Worm (Caenorhabditis elegans) whole organism, L1 larva: Measurements from ENCODE around the gene gei-14.

Experiments used
- aha-1 ChIP-seq: fragments of 150-350 bp; optimal IDR thresholded peaks from 2 replicates; lab custom pipeline; 2014; ENCODE audit warnings: missing biosample characterization, missing genetic modification characterization
- alr-1 ChIP-seq: fragments of 200-800 bp; sonication (Bioruptor generic); optimal IDR thresholded peaks from 2 replicates; lab custom pipeline; 2018; ENCODE audit warnings: borderline replicate concordance, mild to moderate bottlenecking, missing genetic modification characterization, missing compliant biosample characterization
- aly-2 ChIP-seq: fragments of 150-350 bp; optimal IDR thresholded peaks from 2 replicates; lab custom pipeline; 2014; ENCODE audit warnings: missing biosample characterization, missing genetic modification characterization
- dpl-1 ChIP-seq, 3 experiments: fragments of 150-350 bp in 2 of 3; sonication (generic microtip) in 1 of 3; optimal IDR thresholded peaks; 2 replicates each; lab custom pipeline; 2014 to 2017; ENCODE audit warnings: missing biosample characterization in 3 of 3, missing genetic modification characterization in 3 of 3, missing genetic modification reagents in 3 of 3
- dsc-1 ChIP-seq: sonication (generic microtip); optimal IDR thresholded peaks from 2 replicates; lab custom pipeline; 2016; ENCODE audit warnings: mild to moderate bottlenecking, missing genetic modification characterization, missing compliant biosample characterization
- efl-1 ChIP-seq, 4 experiments: fragments of 150-350 bp; optimal IDR thresholded peaks in 3 of 4; peaks in 1 of 4; 1 replicate in 1 of 4; 2 replicates in 3 of 4; lab custom pipeline; 2014; ENCODE audit warnings: missing biosample characterization in 2 of 4, missing genetic modification characterization in 2 of 4, missing genetic modification reagents in 2 of 4
- efl-3 ChIP-seq: fragments of 200-800 bp; sonication (Bioruptor generic); optimal IDR thresholded peaks from 2 replicates; lab custom pipeline; 2018; ENCODE audit warnings: mild to moderate bottlenecking, missing genetic modification characterization, missing compliant biosample characterization
- egl-27 ChIP-seq, 2 experiments: fragments of 150-350 bp in 1 of 2; sonication (generic microtip); optimal IDR thresholded peaks; 3 replicates each; lab custom pipeline; 2017 to 2018; ENCODE audit warnings: missing biosample characterization in 2 of 2, missing genetic modification characterization in 2 of 2, missing genetic modification reagents in 2 of 2
- elt-2 ChIP-seq: sonication (generic microtip); optimal IDR thresholded peaks from 2 replicates; lab custom pipeline; 2016; ENCODE audit warnings: missing genetic modification characterization, mild to moderate bottlenecking, inconsistent platforms, missing compliant biosample characterization, missing genetic modification reagents
- elt-3 ChIP-seq, 6 experiments: fragments of 150-350 bp in 1 of 6; sonication (generic microtip); optimal IDR thresholded peaks; 2 replicates each; lab custom pipeline; 2017 to 2018; ENCODE audit warnings: missing biosample characterization in 6 of 6, missing genetic modification characterization in 6 of 6, inconsistent platforms in 1 of 6
- ets-5 ChIP-seq: fragments of 200-800 bp; sonication (Bioruptor generic); IDR thresholded peaks from 2 replicates; pipeline ENCODE4 v1.3.6; 2022; ENCODE audit warnings: missing genetic modification characterization, missing compliant biosample characterization
- fkh-10 ChIP-seq: sonication (generic microtip); optimal IDR thresholded peaks from 2 replicates; lab custom pipeline; 2017; ENCODE audit warnings: missing biosample characterization, missing genetic modification reagents, missing genetic modification characterization
- grh-1 ChIP-seq: fragments of 200-800 bp; sonication (Bioruptor generic); IDR thresholded peaks from 2 replicates; pipeline ENCODE4 v1.3.6; 2022; ENCODE audit warnings: missing genetic modification reagents, missing genetic modification characterization, missing compliant biosample characterization
- isw-1 ChIP-seq: fragments of 200-800 bp; sonication (Bioruptor generic); IDR thresholded peaks from 2 replicates; pipeline ENCODE4 v1.3.6; 2022; ENCODE audit warnings: missing genetic modification characterization, missing compliant biosample characterization
- lin-13 ChIP-seq: fragments of 150-350 bp; optimal IDR thresholded peaks from 2 replicates; lab custom pipeline; 2014; ENCODE audit warnings: missing biosample characterization, missing genetic modification reagents, missing genetic modification characterization
- lin-14 ChIP-seq: fragments of 200-800 bp; sonication (Bioruptor generic); optimal IDR thresholded peaks from 2 replicates; lab custom pipeline; 2018; ENCODE audit warnings: mild to moderate bottlenecking, missing genetic modification characterization, moderate library complexity, missing compliant biosample characterization
- lin-35 ChIP-seq, 2 experiments: fragments of 150-350 bp; optimal IDR thresholded peaks; 2 replicates each; lab custom pipeline; 2014; ENCODE audit warnings: missing biosample characterization in 2 of 2, missing genetic modification characterization in 2 of 2, missing genetic modification reagents in 2 of 2
- lir-3 ChIP-seq: sonication (generic microtip); optimal IDR thresholded peaks from 2 replicates; lab custom pipeline; 2016; ENCODE audit warnings: mild to moderate bottlenecking, missing genetic modification characterization, moderate library complexity, missing compliant biosample characterization; ENCODE audit not compliant: poor library complexity
- mdl-1 ChIP-seq, 2 experiments: fragments of 150-350 bp; optimal IDR thresholded peaks; 2 replicates each; lab custom pipeline; 2014 to 2017; ENCODE audit warnings: missing biosample characterization in 2 of 2, missing genetic modification characterization in 2 of 2, inconsistent platforms in 1 of 2
- nhr-11 ChIP-seq: fragments of 150-350 bp; optimal IDR thresholded peaks from 2 replicates; lab custom pipeline; 2014; ENCODE audit warnings: missing biosample characterization, missing genetic modification characterization
- nhr-19 ChIP-seq: fragments of 200-800 bp; sonication (Bioruptor generic); conservative IDR thresholded peaks from 2 replicates; pipeline ENCODE4 v1.3.6; 2022; ENCODE audit warnings: missing genetic modification characterization, missing compliant biosample characterization
- nhr-237 ChIP-seq: fragments of 150-350 bp; optimal IDR thresholded peaks from 2 replicates; lab custom pipeline; 2014; ENCODE audit warnings: missing biosample characterization, missing genetic modification characterization
- nhr-28 ChIP-seq: fragments of 150-350 bp; optimal IDR thresholded peaks from 2 replicates; lab custom pipeline; 2014; ENCODE audit warnings: missing biosample characterization, missing genetic modification characterization
- nhr-76 ChIP-seq: sonication (generic microtip); optimal IDR thresholded peaks from 2 replicates; lab custom pipeline; 2017; ENCODE audit warnings: missing biosample characterization, missing genetic modification characterization
- nhr-77 ChIP-seq: fragments of 150-350 bp; optimal IDR thresholded peaks from 2 replicates; lab custom pipeline; 2014; ENCODE audit warnings: missing biosample characterization, missing genetic modification characterization
- nhr-85 ChIP-seq: sonication (generic microtip); peaks from one replicate; lab custom pipeline; 2016; ENCODE audit warnings: missing genetic modification characterization, inconsistent platforms, missing compliant biosample characterization
- nhr-90 ChIP-seq: sonication (generic microtip); optimal IDR thresholded peaks from 2 replicates; lab custom pipeline; 2016; ENCODE audit warnings: mild to moderate bottlenecking, missing genetic modification characterization, missing compliant biosample characterization; ENCODE audit not compliant: poor library complexity
- pax-3 ChIP-seq: fragments of 200-800 bp; sonication (Bioruptor generic); optimal IDR thresholded peaks from 2 replicates; lab custom pipeline; 2018; ENCODE audit warnings: mild to moderate bottlenecking, missing genetic modification characterization, moderate library complexity, missing compliant biosample characterization
- rnt-1 ChIP-seq: sonication (generic microtip); optimal IDR thresholded peaks from 2 replicates; lab custom pipeline; 2016; ENCODE audit warnings: mild to moderate bottlenecking, missing genetic modification characterization, moderate library complexity, missing compliant biosample characterization
- snu-23 ChIP-seq: sonication (generic microtip); optimal IDR thresholded peaks from 2 replicates; lab custom pipeline; 2016; ENCODE audit warnings: missing genetic modification characterization, missing compliant biosample characterization
- tbx-2 ChIP-seq: sonication (generic microtip); optimal IDR thresholded peaks from 2 replicates; lab custom pipeline; 2016; ENCODE audit warnings: missing genetic modification characterization, missing compliant biosample characterization
- unc-30 ChIP-seq: sonication (generic microtip); optimal IDR thresholded peaks from 2 replicates; lab custom pipeline; 2017; ENCODE audit warnings: missing biosample characterization, missing genetic modification characterization
- xbp-1 ChIP-seq: sonication (generic microtip); optimal IDR thresholded peaks from 2 replicates; lab custom pipeline; 2016; ENCODE audit warnings: missing genetic modification characterization, missing compliant biosample characterization
- zip-4 ChIP-seq: fragments of 200-800 bp; sonication (Bioruptor generic); optimal IDR thresholded peaks from 2 replicates; lab custom pipeline; 2018; ENCODE audit warnings: mild to moderate bottlenecking, missing genetic modification characterization, moderate library complexity, missing compliant biosample characterization
- ztf-4 ChIP-seq: fragments of 150-350 bp; optimal IDR thresholded peaks from 2 replicates; lab custom pipeline; 2014; ENCODE audit warnings: missing biosample characterization, missing genetic modification characterization

gei-14 gene

DNA sequence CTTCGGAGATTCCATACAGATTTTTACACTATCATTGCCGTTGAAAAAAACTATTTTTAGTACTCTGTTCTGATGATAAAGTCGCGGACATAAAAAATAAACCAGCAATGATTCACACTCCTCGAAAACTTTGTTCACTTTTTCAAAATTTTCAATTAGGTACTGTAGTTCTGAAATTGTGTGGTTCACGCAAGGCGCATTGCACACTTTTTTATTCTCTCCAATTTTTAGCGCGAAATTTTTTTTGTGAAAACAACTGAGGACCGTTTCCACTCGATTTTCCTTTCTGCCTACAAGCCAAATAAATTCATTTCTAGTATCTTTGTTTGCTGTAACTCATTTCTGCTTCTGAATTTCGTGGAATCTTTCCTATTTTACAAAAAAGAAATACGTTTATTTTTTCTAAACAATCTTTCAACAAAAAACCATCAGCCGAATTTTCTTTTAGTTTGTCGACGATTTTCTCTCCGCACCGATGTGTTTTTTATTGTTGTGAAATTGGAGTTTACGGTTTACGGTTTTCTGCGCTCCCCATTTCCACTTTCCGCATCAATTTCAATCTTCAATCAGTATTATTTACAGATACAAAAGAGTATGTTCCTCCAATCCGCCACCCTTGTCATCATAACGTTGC is 22.8 kb downstream of the gei-14 start, which contains the start of gene F35C11.5 (continued):
- no peak for TF ChIP-seq xbp-1 (tag; lab: Kevin White, UChicago)
- TF ChIP-seq aly-2 (tag; lab: Kevin White, UChicago): no peak

DNA sequence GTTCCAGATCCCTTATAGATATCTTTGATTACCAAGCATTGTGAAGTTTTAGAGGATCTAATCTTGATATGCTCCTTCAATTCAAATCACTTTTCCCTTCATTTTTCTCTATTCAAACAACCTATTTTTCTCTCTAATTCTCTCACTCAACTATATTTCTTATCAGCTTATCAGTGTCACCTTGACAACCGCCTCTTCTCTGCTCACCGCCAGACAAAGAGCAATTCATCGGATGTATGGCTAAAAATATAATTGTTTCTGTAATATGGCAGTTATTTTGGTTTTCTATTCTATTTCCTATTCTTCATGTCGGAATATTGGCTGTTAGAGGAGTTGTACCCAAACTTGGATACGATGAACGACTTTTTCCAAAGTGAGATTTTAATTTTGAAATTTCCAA is 26.3 kb downstream of the gei-14 start:
- TF ChIP-seq elt-2 (tag; lab: Kevin White, UChicago): peak; percentile 36
- TF ChIP-seq snu-23 (GFP tag; lab: Kevin White, UChicago): no peak

- no peak for TF ChIP-seq alr-1
- no peak for TF ChIP-seq nhr-237 (tag; lab: Kevin White, UChicago)
- no peak for TF ChIP-seq aha-1 (tag; lab: Kevin White, UChicago)
- no peak for TF ChIP-seq dpl-1 (GFP tag; optimal IDR thresholded peaks at IDR 0.05; lab: Kevin White, UChicago)
- no peak for TF ChIP-seq nhr-19 (GFP tag; lab: Robert Waterston, UW)
- TF ChIP-seq zip-4: no peak
- peak; percentile 60 for TF ChIP-seq elt-2 (tag; lab: Kevin White, UChicago)
- TF ChIP-seq unc-30 (tag; lab: Kevin White, UChicago): no peak
- no peak for TF ChIP-seq nhr-76
- TF ChIP-seq tbx-2 (tag; lab: Kevin White, UChicago): no peak
- TF ChIP-seq lin-13: no peak
- peak in 1 of 2 experiments; percentile 17 for TF ChIP-seq lin-35 (GFP tag; optimal IDR thresholded peaks at IDR 0.05; lab: Kevin White, UChicago)
- no peak for TF ChIP-seq nhr-28 (tag; lab: Kevin White, UChicago)
- no peak for TF ChIP-seq dsc-1 (tag; lab: Kevin White, UChicago)
- no peak for TF ChIP-seq elt-3 (tag; optimal IDR thresholded peaks at IDR 0.05; lab: Kevin White, UChicago)
- TF ChIP-seq nhr-77 (tag; lab: Kevin White, UChicago): no peak
- no peak for TF ChIP-seq mdl-1 (tag; optimal IDR thresholded peaks at IDR 0.05; lab: Kevin White, UChicago)
- TF ChIP-seq efl-3 (GFP tag; lab: Kevin White, UChicago): no peak
- peak; percentile 1 for TF ChIP-seq lin-14 (GFP tag; lab: Kevin White, UChicago)
- TF ChIP-seq efl-1 (optimal IDR thresholded peaks at IDR 0.05; lab: Kevin White, UChicago): no peak
- TF ChIP-seq efl-1 (GFP tag; optimal IDR thresholded peaks at IDR 0.05 in 1 of 2; lab: Kevin White, UChicago): peak in 1 of 2 experiments; percentile 85
- no peak for TF ChIP-seq egl-27 (tag; optimal IDR thresholded peaks at IDR 0.05; lab: Kevin White, UChicago)
- TF ChIP-seq fkh-10 (GFP tag; lab: Kevin White, UChicago): no peak
- TF ChIP-seq nhr-90 (tag; lab: Kevin White, UChicago): no peak
- TF ChIP-seq ets-5 (GFP tag; lab: Robert Waterston, UW): no peak
- no peak for TF ChIP-seq nhr-85 (tag; lab: Kevin White, UChicago)
- TF ChIP-seq, all 84 proteins: peak for 4
These were observed 27.3 kb downstream of the gei-14 start, which contains the start of the genes F35C11.2 and F35C11.4 for ce11 chrII:8248745-8249144. F35C11.2 (minus strand) TSS chrII:8248834. F35C11.4 (plus strand) TSS chrII:8249004.

ce11 chrII:8246476-8246875 is 29.6 kb downstream of the gei-14 start, which contains the start of gene F35C11.3:
F35C11.3 (plus strand) TSS chrII:8246776.
- TF ChIP-seq ztf-4 (tag; lab: Kevin White, UChicago): no peak
- no peak for TF ChIP-seq rnt-1 (tag; lab: Kevin White, UChicago)
- no peak for TF ChIP-seq pax-3 (tag; lab: Kevin White, UChicago)
- no peak for TF ChIP-seq mdl-1 (tag; optimal IDR thresholded peaks at IDR 0.05; lab: Kevin White, UChicago)
- TF ChIP-seq unc-30 (tag; lab: Kevin White, UChicago): no peak
- TF ChIP-seq nhr-11 (tag; lab: Kevin White, UChicago): no peak
- TF ChIP-seq nhr-28 (tag; lab: Kevin White, UChicago): no peak
- TF ChIP-seq lin-13: no peak
- no peak for TF ChIP-seq lir-3 (tag; lab: Kevin White, UChicago)
- no peak for TF ChIP-seq grh-1 (GFP tag; lab: Robert Waterston, UW)
- no peak for TF ChIP-seq isw-1 (GFP tag; lab: Robert Waterston, UW)
